Fruit fly (Drosophila melanogaster) whole organism, embryonic: ENCODE results near the gene CG32147.

Source experiments
- Atf3 ChIP-seq: fragments of 200-800 bp; sonication (Bioruptor generic); optimal IDR thresholded peaks from 3 replicates; lab custom pipeline; 2016; ENCODE audit warnings: missing biosample characterization, missing genetic modification characterization
- B-H2 ChIP-seq: fragments of 200-800 bp; sonication (Bioruptor generic); optimal IDR thresholded peaks from 2 replicates; lab custom pipeline; 2018; ENCODE audit warnings: missing biosample characterization, mild to moderate bottlenecking, missing genetic modification characterization
- Blimp-1 ChIP-seq: fragments of 200-800 bp; sonication (Bioruptor generic); optimal IDR thresholded peaks from 3 replicates; lab custom pipeline; 2018; ENCODE audit warnings: missing biosample characterization, missing genetic modification characterization, mild to moderate bottlenecking, moderate library complexity, missing genetic modification reagents
- CG10462 ChIP-seq: fragments of 200-800 bp; sonication (Bioruptor generic); optimal IDR thresholded peaks from 2 replicates; lab custom pipeline; 2016; ENCODE audit warnings: missing biosample characterization, missing genetic modification characterization
- CG10979 ChIP-seq: fragments of 200-800 bp; sonication (Bioruptor generic); optimal IDR thresholded peaks from 2 replicates; lab custom pipeline; 2018; ENCODE audit warnings: missing biosample characterization, mild to moderate bottlenecking, missing genetic modification characterization, moderate library complexity
- CG11456 ChIP-seq: fragments of 200-800 bp; sonication (Bioruptor generic); IDR thresholded peaks from 3 replicates; pipeline ENCODE4 v1.3.6; 2022; ENCODE audit warnings: missing biosample characterization, missing genetic modification characterization
- CG12219 ChIP-seq: fragments of 200-800 bp; sonication (Bioruptor generic); optimal IDR thresholded peaks from 3 replicates; lab custom pipeline; 2018; ENCODE audit warnings: missing biosample characterization, mild to moderate bottlenecking, missing genetic modification characterization
- CG1233 ChIP-seq: fragments of 200-800 bp; sonication (Bioruptor generic); optimal IDR thresholded peaks from 4 replicates; lab custom pipeline; 2018; ENCODE audit warnings: missing biosample characterization, mild to moderate bottlenecking, missing genetic modification characterization
- CG15073 ChIP-seq: fragments of 200-800 bp; sonication (Bioruptor generic); optimal IDR thresholded peaks from 2 replicates; lab custom pipeline; 2016; ENCODE audit warnings: missing biosample characterization, missing genetic modification characterization
- CG16863 ChIP-seq: fragments of 200-800 bp; sonication (Bioruptor generic); optimal IDR thresholded peaks from 3 replicates; lab custom pipeline; 2016; ENCODE audit warnings: missing biosample characterization, missing genetic modification characterization
- CG17568 ChIP-seq: fragments of 200-800 bp; sonication (Bioruptor generic); optimal IDR thresholded peaks from 2 replicates; lab custom pipeline; 2018; ENCODE audit warnings: missing biosample characterization, mild to moderate bottlenecking, missing genetic modification characterization, moderate library complexity
- CG18011 ChIP-seq: fragments of 200-800 bp; sonication (Bioruptor generic); optimal IDR thresholded peaks from 2 replicates; lab custom pipeline; 2017; ENCODE audit warnings: missing biosample characterization, missing genetic modification characterization, mild to moderate bottlenecking, moderate library complexity, missing genotype
- CG2120 ChIP-seq: fragments of 200-800 bp; sonication (Bioruptor generic); optimal IDR thresholded peaks from 3 replicates; lab custom pipeline; 2016; ENCODE audit warnings: missing biosample characterization, missing genetic modification characterization
- CG30403 ChIP-seq: fragments of 200-800 bp; sonication (Bioruptor generic); optimal IDR thresholded peaks from 3 replicates; lab custom pipeline; 2016; ENCODE audit warnings: missing biosample characterization, missing genetic modification characterization
- CG3065 ChIP-seq: fragments of 200-800 bp; sonication (Bioruptor generic); optimal IDR thresholded peaks from 2 replicates; lab custom pipeline; 2016; ENCODE audit warnings: missing biosample characterization, missing genetic modification characterization
- CG4404 ChIP-seq: fragments of 200-800 bp; sonication (Bioruptor generic); IDR thresholded peaks from 2 replicates; pipeline ENCODE4 v1.3.6; 2022; ENCODE audit warnings: missing biosample characterization, missing genetic modification characterization
- CG4820 ChIP-seq: fragments of 200-800 bp; sonication (Bioruptor generic); optimal IDR thresholded peaks from 3 replicates; lab custom pipeline; 2016; ENCODE audit warnings: missing biosample characterization, missing genetic modification characterization
- CG6683 ChIP-seq: fragments of 200-800 bp; sonication (Bioruptor generic); optimal IDR thresholded peaks from 2 replicates; lab custom pipeline; 2017; ENCODE audit warnings: missing biosample characterization, mild to moderate bottlenecking, missing genetic modification characterization, missing genetic modification reagents
- CG8281 ChIP-seq: fragments of 200-800 bp; sonication (Bioruptor generic); optimal IDR thresholded peaks from 2 replicates; lab custom pipeline; 2018; ENCODE audit warnings: missing biosample characterization, mild to moderate bottlenecking, missing genetic modification characterization, moderate library complexity
- CG9727 ChIP-seq: fragments of 200-800 bp; sonication (Bioruptor generic); optimal IDR thresholded peaks from 3 replicates; lab custom pipeline; 2017; ENCODE audit warnings: missing biosample characterization, mild to moderate bottlenecking, missing genetic modification characterization
- CHES-1-like ChIP-seq: fragments of 200-800 bp; sonication (Bioruptor generic); optimal IDR thresholded peaks from 2 replicates; lab custom pipeline; 2016; ENCODE audit warnings: missing biosample characterization, missing genetic modification characterization
- D19B ChIP-seq: fragments of 200-800 bp; sonication (Bioruptor generic); optimal IDR thresholded peaks from 2 replicates; lab custom pipeline; 2017; ENCODE audit warnings: missing biosample characterization, mild to moderate bottlenecking, missing genetic modification characterization
- E2f1 ChIP-seq: fragments of 200-800 bp; sonication (Bioruptor generic); IDR thresholded peaks from 2 replicates; pipeline ENCODE4 v1.3.6; 2022; ENCODE audit warnings: missing biosample characterization, missing genetic modification characterization
- E2f2 ChIP-seq: fragments of 200-800 bp; sonication (Bioruptor generic); IDR thresholded peaks from 2 replicates; pipeline ENCODE4 v1.3.6; 2022; ENCODE audit warnings: missing biosample characterization, missing genetic modification characterization
- HLH3B ChIP-seq: fragments of 200-800 bp; sonication (Bioruptor generic); IDR thresholded peaks from 2 replicates; pipeline ENCODE4 v1.3.6; 2022; ENCODE audit warnings: missing biosample characterization, missing genetic modification characterization
- HLHmδ ChIP-seq: fragments of 200-800 bp; sonication (Bioruptor generic); optimal IDR thresholded peaks from 2 replicates; lab custom pipeline; 2018; ENCODE audit warnings: missing biosample characterization, mild to moderate bottlenecking, missing genetic modification characterization, moderate library complexity
- HmgD ChIP-seq: fragments of 200-800 bp; sonication (Bioruptor generic); optimal IDR thresholded peaks from 3 replicates; lab custom pipeline; 2016; ENCODE audit warnings: missing biosample characterization, missing genetic modification characterization
- Meics ChIP-seq: fragments of 200-800 bp; sonication (Bioruptor generic); optimal IDR thresholded peaks from 2 replicates; lab custom pipeline; 2017; ENCODE audit warnings: missing biosample characterization, mild to moderate bottlenecking, missing genetic modification characterization
- Mrtf ChIP-seq: fragments of 200-800 bp; sonication (Bioruptor generic); IDR thresholded peaks from 3 replicates; pipeline ENCODE4 v1.3.6; 2022; ENCODE audit warnings: missing biosample characterization, missing genetic modification characterization
- Rx ChIP-seq: fragments of 200-800 bp; sonication (Bioruptor generic); IDR thresholded peaks from 2 replicates; pipeline ENCODE4 v1.3.6; 2022; ENCODE audit warnings: missing biosample characterization, missing genetic modification characterization
- Sin3A ChIP-seq: fragments of >200 bp; optimal IDR thresholded peaks from 2 replicates; lab custom pipeline; 2018
- Sox102F ChIP-seq: fragments of 200-800 bp; sonication (Bioruptor generic); optimal IDR thresholded peaks from 2 replicates; lab custom pipeline; 2018; ENCODE audit warnings: missing biosample characterization, mild to moderate bottlenecking, missing genetic modification characterization, moderate library complexity
- Stat92E ChIP-seq, 3 experiments: fragments of >200 bp in 2 of 3; fragments of 200-800 bp in 1 of 3; sonication (Bioruptor generic) in 1 of 3; optimal IDR thresholded peaks; 2 replicates each; lab custom pipeline; 2017 to 2019; ENCODE audit warnings: missing biosample characterization in 3 of 3, missing genetic modification characterization in 3 of 3, mild to moderate bottlenecking in 1 of 3, moderate library complexity in 1 of 3
- Vsx1 ChIP-seq: fragments of 200-800 bp; sonication (Bioruptor generic); optimal IDR thresholded peaks from 2 replicates; lab custom pipeline; 2017; ENCODE audit warnings: missing biosample characterization, mild to moderate bottlenecking, missing genetic modification characterization, missing genetic modification reagents
- ab ChIP-seq: fragments of 200-800 bp; sonication (Bioruptor generic); optimal IDR thresholded peaks from 2 replicates; lab custom pipeline; 2016; ENCODE audit warnings: missing biosample characterization, missing genetic modification characterization
- al ChIP-seq: fragments of 200-800 bp; sonication (Bioruptor generic); IDR thresholded peaks from 2 replicates; pipeline ENCODE4 v1.3.6; 2022; ENCODE audit warnings: missing biosample characterization, missing genetic modification characterization
- cato ChIP-seq: fragments of 200-800 bp; sonication (Bioruptor generic); optimal IDR thresholded peaks from 2 replicates; lab custom pipeline; 2016; ENCODE audit warnings: missing biosample characterization, missing genetic modification characterization, borderline replicate concordance
- chif ChIP-seq, 2 experiments: fragments of 200-800 bp; sonication (Bioruptor generic); optimal IDR thresholded peaks; 3 replicates each; lab custom pipeline; 2016; ENCODE audit warnings: missing biosample characterization in 2 of 2, missing genetic modification characterization in 2 of 2
- chn ChIP-seq: fragments of 200-800 bp; sonication (Bioruptor generic); optimal IDR thresholded peaks from 2 replicates; lab custom pipeline; 2016; ENCODE audit warnings: missing biosample characterization, missing genetic modification characterization
- croc ChIP-seq: fragments of 200-800 bp; sonication (Bioruptor generic); conservative IDR thresholded peaks from 3 replicates; pipeline ENCODE4 v1.3.6; 2022; ENCODE audit warnings: missing biosample characterization, missing genetic modification characterization
- da ChIP-seq: fragments of 200-800 bp; sonication (Bioruptor generic); optimal IDR thresholded peaks from 2 replicates; lab custom pipeline; 2016; ENCODE audit warnings: missing biosample characterization, missing genetic modification characterization
- disco-r ChIP-seq: fragments of 200-800 bp; sonication (Bioruptor generic); optimal IDR thresholded peaks from 2 replicates; lab custom pipeline; 2016; ENCODE audit warnings: missing biosample characterization, missing genetic modification characterization
- grn ChIP-seq: fragments of 200-800 bp; sonication (Bioruptor generic); optimal IDR thresholded peaks from 3 replicates; lab custom pipeline; 2017; ENCODE audit warnings: missing biosample characterization, missing genetic modification characterization
- gro ChIP-seq: fragments of 200-800 bp; sonication (Bioruptor generic); optimal IDR thresholded peaks from 2 replicates; lab custom pipeline; 2016; ENCODE audit warnings: missing biosample characterization, missing genetic modification characterization
- hkb ChIP-seq, 2 experiments: fragments of 200-800 bp in 1 of 2; fragments of >200 bp in 1 of 2; sonication (Bioruptor generic) in 1 of 2; IDR thresholded peaks in 1 of 2; optimal IDR thresholded peaks in 1 of 2; 2 replicates each; pipeline versions ENCODE4 v1.3.6 to Lab custom; 2017 to 2022; ENCODE audit warnings: missing biosample characterization in 1 of 2, missing genetic modification characterization in 1 of 2
- inv ChIP-seq: fragments of 200-800 bp; sonication (Bioruptor generic); IDR thresholded peaks from 2 replicates; pipeline ENCODE4 v1.3.6; 2022; ENCODE audit warnings: missing biosample characterization, missing genetic modification characterization; ENCODE audit not compliant: partially characterized antibody
- zen ChIP-seq: fragments of 200-800 bp; sonication (Bioruptor generic); optimal IDR thresholded peaks from 3 replicates; lab custom pipeline; 2018; ENCODE audit warnings: missing biosample characterization, mild to moderate bottlenecking, missing genetic modification characterization, moderate library complexity
- zen2 ChIP-seq: fragments of 200-800 bp; sonication (Bioruptor generic); IDR thresholded peaks from 3 replicates; pipeline ENCODE4 v1.3.6; 2022; ENCODE audit warnings: missing biosample characterization, missing genetic modification characterization; ENCODE audit not compliant: partially characterized antibody

The CG32147 gene

dm6 chr3L:15098659-15099512 lies 45.0 kb downstream of the CG32147 start (continued):
- TF ChIP-seq Atf3 (GFP tag; lab: Kevin White, UChicago) (no peak), CG6683 (GFP tag; lab: Kevin White, UChicago) (peak; percentile 91), Vsx1 (GFP tag; lab: Kevin White, UChicago) (peak; percentile 86), CG17568 (peak; percentile 67), disco-r (GFP tag; lab: Kevin White, UChicago) (peak; percentile 12), CG11456 (peak; percentile 65), zen2 (GFP tag; lab: Robert Waterston, UW) (no peak), da (GFP tag; lab: Kevin White, UChicago) (no peak), hkb (optimal IDR thresholded peaks at IDR 0.05; lab: Kevin White, UChicago) (no peak), hkb (GFP tag; IDR thresholded peaks at IDR 0.05; lab: Robert Waterston, UW) (peak; percentile 93), E2f2 (GFP tag; lab: Robert Waterston, UW) (peak; percentile 51; the same call in 1 of the 2 replicates), CG30403 (GFP tag; lab: Kevin White, UChicago) (peak; percentile 85), CG10979 (tag; lab: Kevin White, UChicago) (peak; percentile 97), croc (GFP tag; lab: Robert Waterston, UW) (peak; percentile 82), HLHmδ (no peak), CG15073 (GFP tag; lab: Kevin White, UChicago) (no peak), Blimp-1 (GFP tag; lab: Kevin White, UChicago) (peak; percentile 93), grn (peak; percentile 38), chn (GFP tag; lab: Kevin White, UChicago) (no peak), Stat92E (GFP tag; optimal IDR thresholded peaks at IDR 0.05; lab: Kevin White, UChicago) (peak in 1 of 3 experiments; percentile 45), CG8281 (tag; lab: Kevin White, UChicago) (peak; percentile 34), CG9727 (GFP tag; lab: Kevin White, UChicago) (peak; percentile 88), CG16863 (GFP tag; lab: Kevin White, UChicago) (no peak), HLH3B (GFP tag; lab: Robert Waterston, UW) (peak; percentile 91), zen (tag; lab: Kevin White, UChicago) (peak; percentile 89), CG12219 (GFP tag; lab: Kevin White, UChicago) (peak; percentile 54), E2f1 (GFP tag; lab: Robert Waterston, UW) (peak; percentile 93), CG2120 (GFP tag; lab: Kevin White, UChicago) (peak; percentile 40), CG18011 (no peak), gro (GFP tag; lab: Kevin White, UChicago) (no peak), Sin3A (lab: Kevin White, UChicago) (no peak), chif (GFP tag; optimal IDR thresholded peaks at IDR 0.05; lab: Kevin White, UChicago) (no peak), cato (GFP tag; lab: Kevin White, UChicago) (peak; percentile 56), Rx (GFP tag; lab: Robert Waterston, UW) (peak; percentile 31), Meics (GFP tag; lab: Kevin White, UChicago) (peak; percentile 92), CG4404 (peak; percentile 37), al (peak; percentile 69), CG1233 (GFP tag; lab: Kevin White, UChicago) (peak; percentile 93), B-H2 (GFP tag; lab: Kevin White, UChicago) (no peak), CHES-1-like (GFP tag; lab: Kevin White, UChicago) (no peak), inv (GFP tag; lab: Robert Waterston, UW) (no peak), ab (no peak), Mrtf (GFP tag; lab: Robert Waterston, UW) (peak; percentile 72; the same call in 2 of the 3 replicates), D19B (peak; percentile 52), CG10462 (peak; percentile 37), Sox102F (GFP tag; lab: Kevin White, UChicago) (peak; percentile 85), CG4820 (GFP tag; lab: Kevin White, UChicago) (peak; percentile 87), HmgD (GFP tag; lab: Kevin White, UChicago) (no peak), CG3065 (peak; percentile 24)
